Fruit fly (Drosophila melanogaster) whole organism, prepupa: ENCODE data around the gene CG43168.

Experiments used
- Blimp-1 ChIP-seq: fragments of 200-800 bp; sonication (Bioruptor generic); optimal IDR thresholded peaks from 3 replicates; lab custom pipeline; 2017; ENCODE audit warnings: missing biosample characterization, missing genetic modification characterization, mild to moderate bottlenecking, moderate library complexity, missing genetic modification reagents
- CG10631 ChIP-seq: fragments of 200-800 bp; sonication (Bioruptor generic); optimal IDR thresholded peaks from 2 replicates; lab custom pipeline; 2016; ENCODE audit warnings: missing biosample characterization, missing genetic modification characterization
- CG11762 ChIP-seq: fragments of 200-800 bp; sonication (Bioruptor generic); optimal IDR thresholded peaks from 3 replicates; lab custom pipeline; 2016; ENCODE audit warnings: missing biosample characterization, missing genetic modification characterization; ENCODE audit not compliant: insufficient read depth
- CG11902 ChIP-seq: fragments of 200-800 bp; sonication (Bioruptor generic); optimal IDR thresholded peaks from 3 replicates; lab custom pipeline; 2016; ENCODE audit warnings: missing biosample characterization, missing genetic modification characterization
- CG15336 ChIP-seq: fragments of 200-800 bp; sonication (Bioruptor generic); IDR thresholded peaks from 2 replicates; pipeline ENCODE4 v1.3.6; 2022; ENCODE audit warnings: missing biosample characterization, missing genetic modification characterization
- CG1621 ChIP-seq: fragments of 200-800 bp; sonication (Bioruptor generic); optimal IDR thresholded peaks from 3 replicates; lab custom pipeline; 2018; ENCODE audit warnings: missing biosample characterization, mild to moderate bottlenecking, missing genetic modification characterization
- CG16779 ChIP-seq: fragments of 200-800 bp; sonication (Bioruptor generic); optimal IDR thresholded peaks from 3 replicates; lab custom pipeline; 2017; ENCODE audit warnings: missing biosample characterization, mild to moderate bottlenecking, missing genetic modification characterization
- CG3032 ChIP-seq: fragments of 200-800 bp; optimal IDR thresholded peaks from 2 replicates; lab custom pipeline; 2019; ENCODE audit warnings: missing biosample characterization, mild to moderate bottlenecking, missing genetic modification characterization, moderate library complexity
- CG32006 ChIP-seq: fragments of 200-800 bp; sonication (Bioruptor generic); optimal IDR thresholded peaks from 3 replicates; lab custom pipeline; 2017; ENCODE audit warnings: missing biosample characterization, mild to moderate bottlenecking, missing genetic modification characterization
- CG3919 ChIP-seq: fragments of 200-800 bp; sonication (Bioruptor generic); optimal IDR thresholded peaks from 3 replicates; lab custom pipeline; 2016; ENCODE audit warnings: missing biosample characterization, missing genetic modification characterization
- CG6163 ChIP-seq: fragments of 200-800 bp; sonication (Bioruptor generic); IDR thresholded peaks from 3 replicates; pipeline ENCODE4 v1.3.6; 2022; ENCODE audit warnings: missing biosample characterization, missing genetic modification characterization
- CG6792 ChIP-seq: fragments of 200-800 bp; sonication (Bioruptor generic); optimal IDR thresholded peaks from 3 replicates; lab custom pipeline; 2016; ENCODE audit warnings: missing biosample characterization, missing genetic modification characterization
- CG6808 ChIP-seq: fragments of 200-800 bp; sonication (Bioruptor generic); optimal IDR thresholded peaks from 3 replicates; lab custom pipeline; 2017; ENCODE audit warnings: missing biosample characterization, missing genetic modification characterization, mild to moderate bottlenecking, moderate library complexity, missing genetic modification reagents
- CG6854 ChIP-seq: fragments of 200-800 bp; sonication (Bioruptor generic); optimal IDR thresholded peaks from 2 replicates; lab custom pipeline; 2017; ENCODE audit warnings: missing biosample characterization, mild to moderate bottlenecking, missing genetic modification characterization
- CG7368 ChIP-seq: fragments of 200-800 bp; sonication (Bioruptor generic); optimal IDR thresholded peaks from 3 replicates; lab custom pipeline; 2016; ENCODE audit warnings: missing biosample characterization, missing genetic modification characterization
- CG8119 ChIP-seq: fragments of 200-800 bp; sonication (Bioruptor generic); IDR thresholded peaks from 3 replicates; pipeline ENCODE4 v1.3.6; 2022; ENCODE audit warnings: missing biosample characterization, missing genetic modification characterization
- CG8632 ChIP-seq: fragments of 200-800 bp; sonication (Bioruptor generic); optimal IDR thresholded peaks from 3 replicates; lab custom pipeline; 2016; ENCODE audit warnings: missing biosample characterization, missing genetic modification characterization
- CG9139 ChIP-seq: fragments of 200-800 bp; sonication (Bioruptor generic); optimal IDR thresholded peaks from 3 replicates; lab custom pipeline; 2017; ENCODE audit warnings: missing biosample characterization, mild to moderate bottlenecking, missing genetic modification characterization
- Eip78C ChIP-seq: fragments of 200-800 bp; sonication (Bioruptor generic); peaks from one replicate; lab custom pipeline; 2016; ENCODE audit warnings: missing biosample characterization, missing genetic modification characterization
- Eip93F ChIP-seq: fragments of 200-800 bp; sonication (Bioruptor generic); optimal IDR thresholded peaks from 2 replicates; lab custom pipeline; 2016; ENCODE audit warnings: missing biosample characterization, mild to moderate bottlenecking, missing genetic modification characterization
- Ets21C ChIP-seq: fragments of 200-800 bp; sonication (Bioruptor generic); optimal IDR thresholded peaks from 3 replicates; lab custom pipeline; 2016; ENCODE audit warnings: missing biosample characterization, missing genetic modification characterization
- Ets96B ChIP-seq: fragments of 200-800 bp; optimal IDR thresholded peaks from 2 replicates; lab custom pipeline; 2019; ENCODE audit warnings: missing biosample characterization, mild to moderate bottlenecking, missing genetic modification characterization, moderate library complexity
- Hr38 ChIP-seq: sonication (Bioruptor generic); optimal IDR thresholded peaks from 2 replicates; lab custom pipeline; 2016; ENCODE audit warnings: missing biosample characterization, missing genetic modification characterization
- Hr4 ChIP-seq: fragments of 200-800 bp; sonication (Bioruptor generic); optimal IDR thresholded peaks from 3 replicates; lab custom pipeline; 2016; ENCODE audit warnings: missing biosample characterization, missing genetic modification characterization
- Lpt ChIP-seq: fragments of 200-800 bp; sonication (Bioruptor generic); optimal IDR thresholded peaks from 3 replicates; lab custom pipeline; 2016; ENCODE audit warnings: missing biosample characterization, missing genetic modification characterization
- Met ChIP-seq: fragments of 200-800 bp; sonication (Bioruptor generic); optimal IDR thresholded peaks from 3 replicates; lab custom pipeline; 2016; ENCODE audit warnings: missing biosample characterization, missing genetic modification characterization
- Sox102F ChIP-seq: fragments of 200-800 bp; sonication (Bioruptor generic); optimal IDR thresholded peaks from 2 replicates; lab custom pipeline; 2016; ENCODE audit warnings: missing biosample characterization, mild to moderate bottlenecking, missing genetic modification characterization
- Sox15 ChIP-seq: fragments of 200-800 bp; sonication (Bioruptor generic); optimal IDR thresholded peaks from 3 replicates; lab custom pipeline; 2016; ENCODE audit warnings: missing biosample characterization, missing genetic modification characterization
- achi ChIP-seq: fragments of 200-800 bp; sonication (Bioruptor generic); optimal IDR thresholded peaks from 3 replicates; lab custom pipeline; 2016; ENCODE audit warnings: missing biosample characterization, missing genetic modification characterization
- dac ChIP-seq: fragments of 200-800 bp; sonication (Bioruptor generic); optimal IDR thresholded peaks from 2 replicates; lab custom pipeline; 2017; ENCODE audit warnings: missing biosample characterization, mild to moderate bottlenecking, missing genetic modification characterization
- dsx ChIP-seq: fragments of 200-800 bp; optimal IDR thresholded peaks from 3 replicates; lab custom pipeline; 2019; ENCODE audit warnings: missing biosample characterization, mild to moderate bottlenecking, missing genetic modification characterization, moderate library complexity; ENCODE audit not compliant: poor library complexity, severe bottlenecking
- fd85E ChIP-seq: fragments of 200-800 bp; sonication (Bioruptor generic); optimal IDR thresholded peaks from 3 replicates; lab custom pipeline; 2016; ENCODE audit warnings: missing biosample characterization, missing genetic modification characterization
- fkh ChIP-seq: fragments of 200-800 bp; sonication (Bioruptor generic); optimal IDR thresholded peaks from 3 replicates; lab custom pipeline; 2017; ENCODE audit warnings: missing biosample characterization, mild to moderate bottlenecking, missing genetic modification characterization, moderate library complexity
- lz ChIP-seq: fragments of 200-800 bp; sonication (Bioruptor generic); optimal IDR thresholded peaks from 3 replicates; lab custom pipeline; 2016; ENCODE audit warnings: missing biosample characterization, missing genetic modification characterization
- net ChIP-seq: fragments of 200-800 bp; sonication (Bioruptor generic); optimal IDR thresholded peaks from 3 replicates; lab custom pipeline; 2016; ENCODE audit warnings: missing biosample characterization, missing genetic modification characterization
- pdm3 ChIP-seq: fragments of 200-800 bp; sonication (Bioruptor generic); optimal IDR thresholded peaks from 3 replicates; lab custom pipeline; 2016; ENCODE audit warnings: missing biosample characterization, missing genetic modification characterization
- salr ChIP-seq, 2 experiments: fragments of 200-800 bp; sonication (Bioruptor generic); optimal IDR thresholded peaks; 3 replicates each; lab custom pipeline; 2016 to 2018; ENCODE audit warnings: missing biosample characterization in 2 of 2, missing genetic modification characterization in 2 of 2, mild to moderate bottlenecking in 1 of 2
- ss ChIP-seq, 2 experiments: fragments of 200-800 bp; sonication (Bioruptor generic); optimal IDR thresholded peaks; 2 replicates in 1 of 2; 3 replicates in 1 of 2; lab custom pipeline; 2017 to 2018; ENCODE audit warnings: mild to moderate bottlenecking in 2 of 2, missing biosample characterization in 2 of 2, missing genetic modification characterization in 2 of 2, moderate library complexity in 1 of 2
- svp ChIP-seq: fragments of 200-800 bp; sonication (Bioruptor generic); peaks from one replicate; lab custom pipeline; 2016; ENCODE audit warnings: missing biosample characterization, missing genetic modification characterization
- topi ChIP-seq: fragments of 200-800 bp; sonication (Bioruptor generic); optimal IDR thresholded peaks from 3 replicates; lab custom pipeline; 2016; ENCODE audit warnings: missing biosample characterization, missing genetic modification characterization

Gene CG43168

dm6 chr3L:6249178-6250078 is 26.2 kb upstream of the CG43168 start (continued):
- no peak for TF ChIP-seq CG11762 (GFP tag; lab: Kevin White, UChicago)
- TF ChIP-seq salr (GFP tag; optimal IDR thresholded peaks at IDR 0.05; lab: Kevin White, UChicago) = peak in 1 of 2 experiments; percentile 46
- no peak for TF ChIP-seq dac
- no peak for TF ChIP-seq CG11902 (GFP tag; lab: Kevin White, UChicago)
- TF ChIP-seq CG9139 = no peak
- no peak for TF ChIP-seq Hr38 (GFP tag; lab: Kevin White, UChicago)
- TF ChIP-seq Eip78C (GFP tag; lab: Kevin White, UChicago) = peak; percentile 76
- peak; percentile 36 for TF ChIP-seq lz (GFP tag; lab: Kevin White, UChicago)
- peak; percentile 20 for TF ChIP-seq Lpt
- peak; percentile 69; the same call in 2 of the 3 replicates for TF ChIP-seq CG8119
- TF ChIP-seq Blimp-1 (GFP tag; lab: Kevin White, UChicago) = peak; percentile 35
- no peak for TF ChIP-seq CG6792
- no peak for TF ChIP-seq CG16779 (tag; lab: Kevin White, UChicago)
- no peak for TF ChIP-seq CG6808
- TF ChIP-seq CG6854 (GFP tag; lab: Kevin White, UChicago) = peak; percentile 85
- peak; percentile 59; the same call in 2 of the 3 replicates for TF ChIP-seq CG6163
- TF ChIP-seq Sox15 (GFP tag; lab: Kevin White, UChicago) = no peak

DNA sequence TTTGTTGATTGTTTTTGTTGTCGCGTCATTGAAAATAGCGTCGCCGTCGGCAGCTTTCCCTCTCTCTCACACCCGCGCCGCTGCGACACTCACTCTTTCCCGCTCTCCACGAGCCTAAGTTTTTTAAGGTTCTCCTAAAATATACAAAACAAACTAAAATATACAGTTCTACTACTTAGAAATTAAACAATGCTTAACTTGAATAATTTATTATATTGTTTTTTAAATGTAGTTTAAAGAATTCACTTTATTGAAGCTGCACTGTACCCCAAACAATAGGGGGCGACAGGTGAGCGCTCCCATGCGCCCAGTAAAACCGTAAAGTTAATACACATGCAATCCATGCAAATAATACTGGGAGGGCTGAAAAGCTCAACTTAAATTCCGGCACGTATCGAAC is 21.9 kb upstream of the CG43168 start:
- TF ChIP-seq Eip78C (GFP tag; lab: Kevin White, UChicago) (peak; percentile 83), Ets21C (GFP tag; lab: Kevin White, UChicago) (no peak), svp (GFP tag; lab: Kevin White, UChicago) (peak; percentile 3), CG3919 (GFP tag; lab: Kevin White, UChicago) (no peak)

dm6 chr3L:6254427-6255105 is 21.0 kb upstream of the CG43168 start:
- no peak for TF ChIP-seq Eip93F (GFP tag; lab: Kevin White, UChicago)
- TF ChIP-seq fkh (GFP tag; lab: Kevin White, UChicago) = peak; percentile 63
- TF ChIP-seq topi (GFP tag; lab: Kevin White, UChicago) = peak; percentile 26

dm6 chr3L:6256408-6257188 is 19.0 kb upstream of the CG43168 start, which contains the start of gene Best2:
Best2 (minus strand) TSS chr3L:6256665.
- peak; percentile 91 for TF ChIP-seq CG6854 (GFP tag; lab: Kevin White, UChicago)
- peak; percentile 94 for TF ChIP-seq CG6808
- TF ChIP-seq pdm3 (GFP tag; lab: Kevin White, UChicago) = peak; percentile 93
- peak; percentile 65 to 88 for TF ChIP-seq salr (GFP tag; optimal IDR thresholded peaks at IDR 0.05; lab: Kevin White, UChicago)
- peak; percentile 93 for TF ChIP-seq dsx (GFP tag; lab: Kevin White, UChicago)
- TF ChIP-seq ss (GFP tag; optimal IDR thresholded peaks at IDR 0.05; lab: Kevin White, UChicago) = peak; percentile 93 to 96
- peak; percentile 93 for TF ChIP-seq Ets96B (tag; lab: Kevin White, UChicago)
- TF ChIP-seq CG32006 = peak; percentile 93
- peak; percentile 96 for TF ChIP-seq topi (GFP tag; lab: Kevin White, UChicago)
- peak; percentile 90 for TF ChIP-seq CG10631
- TF ChIP-seq net (GFP tag; lab: Kevin White, UChicago) = peak; percentile 92
- peak; percentile 98 for TF ChIP-seq svp (GFP tag; lab: Kevin White, UChicago)
- TF ChIP-seq Hr4 (GFP tag; lab: Kevin White, UChicago) = peak; percentile 90
- peak; percentile 94 for TF ChIP-seq CG3032 (tag; lab: Kevin White, UChicago)
- TF ChIP-seq achi (GFP tag; lab: Kevin White, UChicago) = peak; percentile 93
- peak; percentile 73 for TF ChIP-seq fd85E (GFP tag; lab: Kevin White, UChicago)
- peak; percentile 84 for TF ChIP-seq CG9139
- peak; percentile 93 for TF ChIP-seq CG3919 (GFP tag; lab: Kevin White, UChicago)
- TF ChIP-seq CG8119 = peak; percentile 98
- peak; percentile 97 for TF ChIP-seq CG15336 (GFP tag; lab: Robert Waterston, UW)
- peak; percentile 61 for TF ChIP-seq CG1621 (tag; lab: Kevin White, UChicago)
- TF ChIP-seq Met = peak; percentile 97
- peak; percentile 94 for TF ChIP-seq Sox102F (GFP tag; lab: Kevin White, UChicago)
- peak; percentile 93 for TF ChIP-seq CG8632
- TF ChIP-seq CG7368 (GFP tag; lab: Kevin White, UChicago) = peak; percentile 86
